Fruit fly (Drosophila melanogaster) whole organism, wandering third instar larva: ENCODE data around the gene brn.

Experiments
- Abd-B ChIP-seq: fragments of >200 bp; optimal IDR thresholded peaks from 2 replicates; lab custom pipeline; 2017; ENCODE audit warnings: missing biosample characterization, missing genetic modification characterization
- CG9705 ChIP-seq: fragments of 200-800 bp; sonication (Bioruptor generic); optimal IDR thresholded peaks from 2 replicates; lab custom pipeline; 2018; ENCODE audit warnings: missing biosample characterization, mild to moderate bottlenecking, missing genetic modification characterization
- CrebA ChIP-seq: fragments of 200-800 bp; sonication (Bioruptor generic); optimal IDR thresholded peaks from 2 replicates; lab custom pipeline; 2016; ENCODE audit warnings: missing biosample characterization, mild to moderate bottlenecking, missing genetic modification characterization, borderline replicate concordance
- Dfd ChIP-seq: fragments of >200 bp; optimal IDR thresholded peaks from 2 replicates; lab custom pipeline; 2017; ENCODE audit warnings: missing biosample characterization, missing genetic modification characterization
- Dif ChIP-seq: fragments of 200-275, 200-300 bp; sonication (Bioruptor generic); optimal IDR thresholded peaks from 2 replicates; lab custom pipeline; 2018; ENCODE audit warnings: missing biosample characterization, missing genetic modification characterization; ENCODE audit not compliant: partially characterized antibody
- GATAd ChIP-seq: sonication (Bioruptor generic); optimal IDR thresholded peaks from 2 replicates; lab custom pipeline; 2016; ENCODE audit warnings: missing biosample characterization, missing genetic modification characterization
- HLH106 ChIP-seq: fragments of 200-800 bp; optimal IDR thresholded peaks from 3 replicates; lab custom pipeline; 2019; ENCODE audit warnings: missing biosample characterization, mild to moderate bottlenecking, missing genetic modification characterization, moderate library complexity
- Hnf4 ChIP-seq: fragments of 200-800 bp; sonication (Bioruptor generic); optimal IDR thresholded peaks from 2 replicates; lab custom pipeline; 2016; ENCODE audit warnings: missing biosample characterization, mild to moderate bottlenecking, missing genetic modification characterization
- Hr83 ChIP-seq: fragments of 200-300 bp; sonication (Bioruptor generic); optimal IDR thresholded peaks from 2 replicates; lab custom pipeline; 2016; ENCODE audit warnings: missing biosample characterization, mild to moderate bottlenecking, missing genetic modification characterization, moderate library complexity; ENCODE audit not compliant: poor library complexity, severe bottlenecking
- Jra ChIP-seq: sonication (Bioruptor generic); optimal IDR thresholded peaks from 2 replicates; lab custom pipeline; 2016; ENCODE audit warnings: missing biosample characterization, missing genetic modification characterization
- Mio ChIP-seq: sonication (Bioruptor generic); optimal IDR thresholded peaks from 2 replicates; lab custom pipeline; 2016; ENCODE audit warnings: missing biosample characterization, missing genetic modification characterization
- Myc ChIP-seq: fragments of >200 bp; optimal IDR thresholded peaks from 2 replicates; lab custom pipeline; 2017
- N ChIP-seq: fragments of >200 bp; optimal IDR thresholded peaks from 2 replicates; lab custom pipeline; 2018; ENCODE audit warnings: missing biosample characterization, missing external identifiers, missing genetic modification characterization
- OdsH ChIP-seq: fragments of 200-800 bp; sonication (Bioruptor generic); optimal IDR thresholded peaks from 2 replicates; lab custom pipeline; 2016; ENCODE audit warnings: missing biosample characterization, mild to moderate bottlenecking, missing genetic modification characterization
- Rel ChIP-seq, 2 experiments: fragments of 200-800 bp; sonication (Bioruptor generic) in 1 of 2; optimal IDR thresholded peaks; 2 replicates in 1 of 2; 3 replicates in 1 of 2; lab custom pipeline; 2016 to 2019; ENCODE audit warnings: mild to moderate bottlenecking in 2 of 2, missing biosample characterization in 2 of 2, missing genetic modification characterization in 2 of 2, moderate library complexity in 1 of 2
- Sp1 ChIP-seq: fragments of 200-800 bp; sonication (Bioruptor generic); optimal IDR thresholded peaks from 3 replicates; lab custom pipeline; 2019; ENCODE audit warnings: missing biosample characterization, mild to moderate bottlenecking, missing genetic modification characterization, moderate library complexity
- Vsx2 ChIP-seq: fragments of 200-300, 225-300 bp; sonication (Bioruptor generic); optimal IDR thresholded peaks from 2 replicates; lab custom pipeline; 2018; ENCODE audit warnings: missing biosample characterization, missing genetic modification characterization; ENCODE audit not compliant: partially characterized antibody
- br ChIP-seq: fragments of 200-800 bp; sonication (Bioruptor generic); optimal IDR thresholded peaks from 2 replicates; lab custom pipeline; 2016; ENCODE audit warnings: missing biosample characterization, missing genetic modification characterization
- brk ChIP-seq: fragments of 200-800 bp; sonication (Bioruptor generic); optimal IDR thresholded peaks from 2 replicates; lab custom pipeline; 2016; ENCODE audit warnings: missing biosample characterization, mild to moderate bottlenecking, missing genetic modification characterization
- dl ChIP-seq, 2 experiments: fragments of 175-275, 200-275 bp in 1 of 2; fragments of 200-275 bp in 1 of 2; sonication (Bioruptor generic); optimal IDR thresholded peaks; lab custom pipeline; 2018; ENCODE audit warnings: mild to moderate bottlenecking in 2 of 2, missing biosample characterization in 2 of 2, missing genetic modification characterization in 2 of 2, moderate library complexity in 2 of 2; ENCODE audit not compliant: partially characterized antibody in 2 of 2, insufficient read depth in 1 of 2
- dmrt93B ChIP-seq: fragments of 200-800 bp; sonication (Bioruptor generic); optimal IDR thresholded peaks from 2 replicates; lab custom pipeline; 2018; ENCODE audit warnings: missing biosample characterization, mild to moderate bottlenecking, missing genetic modification characterization
- dsf ChIP-seq: sonication (Bioruptor generic); optimal IDR thresholded peaks from 2 replicates; lab custom pipeline; 2016; ENCODE audit warnings: missing biosample characterization, missing genetic modification characterization, borderline replicate concordance
- ey ChIP-seq: fragments of 200-800 bp; sonication (Bioruptor generic); optimal IDR thresholded peaks from 2 replicates; lab custom pipeline; 2016; ENCODE audit warnings: missing biosample characterization, missing genetic modification characterization
- foxo ChIP-seq, 2 experiments: fragments of 200-800 bp; sonication (Bioruptor generic); optimal IDR thresholded peaks; 2 replicates in 1 of 2; 3 replicates in 1 of 2; lab custom pipeline; 2016 to 2017; ENCODE audit warnings: missing biosample characterization in 2 of 2, missing genetic modification characterization in 2 of 2
- fru ChIP-seq: fragments of 200-800 bp; sonication (Bioruptor generic); optimal IDR thresholded peaks from 3 replicates; lab custom pipeline; 2016; ENCODE audit warnings: missing biosample characterization, mild to moderate bottlenecking, missing genetic modification characterization
- h ChIP-seq: fragments of 200-800 bp; sonication (Bioruptor generic); optimal IDR thresholded peaks from 3 replicates; lab custom pipeline; 2016; ENCODE audit warnings: missing biosample characterization, mild to moderate bottlenecking, missing genetic modification characterization
- jim ChIP-seq: fragments of 175-275, 200-325 bp; sonication (Bioruptor generic); optimal IDR thresholded peaks from 2 replicates; lab custom pipeline; 2016; ENCODE audit warnings: missing biosample characterization, mild to moderate bottlenecking, missing genetic modification characterization
- lola ChIP-seq: fragments of >200 bp; optimal IDR thresholded peaks from 2 replicates; lab custom pipeline; 2017; ENCODE audit warnings: missing biosample characterization, missing genetic modification characterization
- psq ChIP-seq: fragments of 200-800 bp; sonication (Bioruptor generic); optimal IDR thresholded peaks from 3 replicates; lab custom pipeline; 2017; ENCODE audit warnings: missing biosample characterization, mild to moderate bottlenecking, missing genetic modification characterization, moderate library complexity
- rgr ChIP-seq: fragments of 200-800 bp; sonication (Bioruptor generic); optimal IDR thresholded peaks from 3 replicates; lab custom pipeline; 2016; ENCODE audit warnings: missing biosample characterization, mild to moderate bottlenecking, missing genetic modification characterization
- sage ChIP-seq: fragments of 200-800 bp; sonication (Bioruptor generic); optimal IDR thresholded peaks from 2 replicates; lab custom pipeline; 2016; ENCODE audit warnings: missing biosample characterization, mild to moderate bottlenecking, missing genetic modification characterization
- sv ChIP-seq: fragments of 200-800 bp; sonication (Bioruptor generic); optimal IDR thresholded peaks from 3 replicates; lab custom pipeline; 2016; ENCODE audit warnings: missing biosample characterization, missing genetic modification characterization
- usp ChIP-seq: fragments of >200 bp; optimal IDR thresholded peaks from 2 replicates; lab custom pipeline; 2017; ENCODE audit warnings: missing biosample characterization, missing genetic modification characterization
- woc ChIP-seq: sonication (Bioruptor generic); optimal IDR thresholded peaks from 2 replicates; lab custom pipeline; 2016; ENCODE audit warnings: missing biosample characterization, mild to moderate bottlenecking, missing genetic modification characterization

The brn gene

DNA sequence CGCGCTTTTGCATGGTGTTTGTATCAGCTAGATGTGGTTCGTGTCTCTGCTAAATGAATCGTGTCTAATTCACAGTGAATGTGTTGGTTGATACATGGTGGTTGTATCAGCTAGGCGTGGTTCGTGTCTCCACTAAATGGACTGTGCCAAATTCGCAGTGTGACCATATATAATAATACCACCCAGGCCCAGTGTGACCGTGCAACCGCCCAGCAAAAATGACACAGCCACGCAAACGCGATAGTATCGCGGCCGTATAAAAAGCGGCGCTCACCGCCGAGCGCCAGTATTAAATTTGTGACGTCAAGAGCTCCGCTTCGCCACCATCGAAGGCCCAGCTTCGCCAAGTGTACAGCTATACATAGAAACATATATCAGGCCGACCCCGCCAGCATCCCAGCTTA is 1.7 kb downstream of the brn start, which contains the start of gene cib:
Gene cib (plus strand): TSS at position 284 of the 404 bp plus-strand sequence.
- TF ChIP-seq CG9705, result peak; percentile 28
- TF ChIP-seq sage, result no peak
- TF ChIP-seq dsf (GFP tag; lab: Kevin White, UChicago), result no peak
- no peak for TF ChIP-seq Abd-B
- peak; percentile 9 for TF ChIP-seq Myc
- TF ChIP-seq dmrt93B, result no peak
- peak; percentile 37 for TF ChIP-seq OdsH
- peak; percentile 7 for TF ChIP-seq Jra (GFP tag; lab: Kevin White, UChicago)
- no peak for TF ChIP-seq sv
- no peak for TF ChIP-seq Dfd (GFP tag; lab: Kevin White, UChicago)
- peak; percentile 28 for TF ChIP-seq h (GFP tag; lab: Kevin White, UChicago)
- no peak for TF ChIP-seq ey
- peak; percentile 4 for TF ChIP-seq psq (GFP tag; lab: Kevin White, UChicago)
- peak; percentile 62 for TF ChIP-seq Sp1
- TF ChIP-seq dl (GFP tag; optimal IDR thresholded peaks at IDR 0.05; lab: Kevin White, UChicago; ENCODE audit: insufficient read depth in 1 of 2, partially characterized antibody in 2 of 2), result no peak
- TF ChIP-seq fru (GFP tag; lab: Kevin White, UChicago), result peak; percentile 66
- TF ChIP-seq Rel (GFP tag; optimal IDR thresholded peaks at IDR 0.05; lab: Kevin White, UChicago), result no peak
- peak; percentile 74 for TF ChIP-seq Rel (tag; optimal IDR thresholded peaks at IDR 0.05; lab: Kevin White, UChicago)
- TF ChIP-seq Vsx2 (GFP tag; lab: Kevin White, UChicago), result no peak
- TF ChIP-seq Dif (GFP tag; lab: Kevin White, UChicago), result peak; percentile 36
- no peak for TF ChIP-seq brk
- peak; percentile 38 for TF ChIP-seq br (GFP tag; lab: Kevin White, UChicago)
- TF ChIP-seq foxo (GFP tag; optimal IDR thresholded peaks at IDR 0.05; lab: Kevin White, UChicago), result peak in 1 of 2 experiments; percentile 64
- TF ChIP-seq Hr83 (GFP tag; lab: Kevin White, UChicago), result no peak
- TF ChIP-seq rgr, result peak; percentile 65
- TF ChIP-seq Hnf4, result no peak
- TF ChIP-seq lola (GFP tag; lab: Kevin White, UChicago), result no peak
- no peak for TF ChIP-seq usp (GFP tag; lab: Kevin White, UChicago)
- TF ChIP-seq CrebA (GFP tag; lab: Kevin White, UChicago), result no peak
- TF ChIP-seq HLH106 (tag; lab: Kevin White, UChicago), result peak; percentile 13

DNA sequence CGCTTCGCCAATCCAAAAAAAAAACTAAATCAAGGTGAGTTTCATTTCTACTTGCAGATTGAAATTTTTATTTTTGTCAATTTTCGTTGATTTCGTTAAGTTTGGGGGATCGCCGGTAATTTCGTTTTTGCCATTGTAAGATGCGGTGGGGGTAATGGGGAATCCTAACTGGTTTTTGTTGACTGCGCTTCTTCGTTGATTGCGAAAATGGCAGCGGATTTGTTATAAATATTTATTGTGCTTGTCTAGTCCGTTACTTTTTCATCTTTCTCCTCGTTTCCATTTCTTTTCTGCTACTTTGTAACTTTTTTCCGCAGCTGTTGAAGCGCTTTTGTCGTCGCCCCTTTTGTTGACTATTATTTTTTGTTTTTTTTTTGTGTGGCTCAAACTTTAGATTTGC is 2.1 kb downstream of the brn start:
- TF ChIP-seq Rel (GFP tag; optimal IDR thresholded peaks at IDR 0.05; lab: Kevin White, UChicago) (no peak), Rel (tag; optimal IDR thresholded peaks at IDR 0.05; lab: Kevin White, UChicago) (peak; percentile 21), usp (GFP tag; lab: Kevin White, UChicago) (no peak)

- TF ChIP-seq sv (no peak), dl (GFP tag; optimal IDR thresholded peaks at IDR 0.05; lab: Kevin White, UChicago; ENCODE audit: insufficient read depth in 1 of 2, partially characterized antibody in 2 of 2) (no peak), rgr (peak; percentile 69), Abd-B (no peak), Hr83 (GFP tag; lab: Kevin White, UChicago) (no peak), dsf (GFP tag; lab: Kevin White, UChicago) (no peak), br (GFP tag; lab: Kevin White, UChicago) (peak; percentile 49), GATAd (GFP tag; lab: Kevin White, UChicago) (no peak), CG9705 (peak; percentile 17), fru (GFP tag; lab: Kevin White, UChicago) (peak; percentile 74), Vsx2 (GFP tag; lab: Kevin White, UChicago) (no peak), foxo (GFP tag; optimal IDR thresholded peaks at IDR 0.05; lab: Kevin White, UChicago) (peak in 1 of 2 experiments; percentile 74), Myc (no peak), Dfd (GFP tag; lab: Kevin White, UChicago) (no peak), woc (peak; percentile 73), ey (peak; percentile 69), Hnf4 (peak; percentile 26), Sp1 (peak; percentile 75), HLH106 (tag; lab: Kevin White, UChicago) (peak; percentile 75), jim (GFP tag; lab: Kevin White, UChicago) (no peak), OdsH (peak; percentile 68), h (GFP tag; lab: Kevin White, UChicago) (peak; percentile 55), usp (GFP tag; lab: Kevin White, UChicago) (no peak), dmrt93B (peak; percentile 58), Dif (GFP tag; lab: Kevin White, UChicago) (no peak), Mio (GFP tag; lab: Kevin White, UChicago) (no peak), N (GFP tag; lab: Kevin White, UChicago) (no peak), sage (no peak)
Observed at dm6 chrX:4106756-4107155, 2.6 kb downstream of the brn start.
